Worm (Caenorhabditis elegans) whole organism, young adult: ENCODE results near the gene ptb-1.

Experiments
- B0019.2 ChIP-seq: fragments of 200-800 bp; sonication (Bioruptor generic); conservative IDR thresholded peaks from 2 replicates; pipeline ENCODE4 v1.3.6; 2022; ENCODE audit warnings: missing genetic modification reagents, missing genetic modification characterization, missing compliant biosample characterization
- F22D6.2 ChIP-seq: sonication (generic microtip); optimal IDR thresholded peaks from 2 replicates; lab custom pipeline; 2016; ENCODE audit warnings: mild to moderate bottlenecking, missing genetic modification characterization, missing compliant biosample characterization
- F23B12.7 ChIP-seq: sonication (generic microtip); optimal IDR thresholded peaks from 2 replicates; lab custom pipeline; 2017; ENCODE audit warnings: missing genetic modification characterization, mild to moderate bottlenecking, missing compliant biosample characterization, antibody characterized with exemption, moderate library complexity; ENCODE audit not compliant: insufficient read depth
- F33H1.4 ChIP-seq: fragments of 200-800 bp; sonication (Bioruptor generic); IDR thresholded peaks from 2 replicates; pipeline ENCODE4 v1.3.6; 2022; ENCODE audit warnings: missing genetic modification reagents, missing genetic modification characterization, missing compliant biosample characterization
- F49E8.2 ChIP-seq: sonication (generic microtip); optimal IDR thresholded peaks from 3 replicates; lab custom pipeline; 2017; ENCODE audit warnings: missing genetic modification characterization, mild to moderate bottlenecking, missing compliant biosample characterization, antibody characterized with exemption, moderate library complexity; ENCODE audit not compliant: insufficient read depth
- F52B5.7 ChIP-seq: sonication (generic microtip); optimal IDR thresholded peaks from 2 replicates; lab custom pipeline; 2016; ENCODE audit warnings: mild to moderate bottlenecking, missing genetic modification characterization, missing compliant biosample characterization
- K11D2.4 ChIP-seq: fragments of 200-800 bp; sonication (Bioruptor generic); IDR thresholded peaks from 2 replicates; pipeline ENCODE4 v1.3.6; 2022; ENCODE audit warnings: missing genetic modification reagents, missing genetic modification characterization, missing compliant biosample characterization
- T07F8.4 ChIP-seq: sonication (generic microtip); optimal IDR thresholded peaks from 2 replicates; lab custom pipeline; 2016; ENCODE audit warnings: mild to moderate bottlenecking, missing genetic modification characterization, moderate library complexity, missing compliant biosample characterization
- Y67H2A.10 ChIP-seq: fragments of 200-800 bp; sonication (Bioruptor generic); conservative IDR thresholded peaks from 2 replicates; pipeline ENCODE4 v1.3.6; 2022; ENCODE audit warnings: missing genetic modification reagents, missing genetic modification characterization, missing compliant biosample characterization
- Y79H2A.3 ChIP-seq: fragments of 200-800 bp; sonication (Bioruptor generic); conservative IDR thresholded peaks from 2 replicates; pipeline ENCODE4 v1.3.6; 2022; ENCODE audit warnings: missing genetic modification reagents, missing genetic modification characterization, missing compliant biosample characterization
- akir-1 ChIP-seq: fragments of 200-800 bp; sonication (Bioruptor generic); optimal IDR thresholded peaks from 2 replicates; lab custom pipeline; 2018; ENCODE audit warnings: mild to moderate bottlenecking, missing genetic modification characterization, moderate library complexity, missing compliant biosample characterization
- atf-7 ChIP-seq: sonication (generic microtip); optimal IDR thresholded peaks from 2 replicates; lab custom pipeline; 2017; ENCODE audit warnings: mild to moderate bottlenecking, missing genetic modification characterization, missing compliant biosample characterization
- attf-3 ChIP-seq: fragments of 200-800 bp; sonication (Bioruptor generic); conservative IDR thresholded peaks from 2 replicates; pipeline ENCODE4 v1.3.6; 2022; ENCODE audit warnings: missing genetic modification reagents, missing genetic modification characterization, missing compliant biosample characterization
- attf-5 ChIP-seq: fragments of 200-800 bp; sonication (Bioruptor generic); optimal IDR thresholded peaks from 2 replicates; lab custom pipeline; 2018; ENCODE audit warnings: mild to moderate bottlenecking, missing genetic modification characterization, missing compliant biosample characterization
- ceh-40 ChIP-seq: fragments of 200-800 bp; sonication (Bioruptor generic); IDR thresholded peaks from 2 replicates; pipeline ENCODE4 v1.3.6; 2022; ENCODE audit warnings: missing genetic modification characterization, missing compliant biosample characterization
- ceh-91 ChIP-seq: fragments of 200-800 bp; sonication (Bioruptor generic); IDR thresholded peaks from 2 replicates; pipeline ENCODE4 v1.3.6; 2022; ENCODE audit warnings: missing genetic modification reagents, missing genetic modification characterization, missing compliant biosample characterization
- dox-1 ChIP-seq: fragments of 200-800 bp; sonication (Bioruptor generic); IDR thresholded peaks from 2 replicates; pipeline ENCODE4 v1.3.6; 2022; ENCODE audit warnings: missing genetic modification reagents, missing genetic modification characterization, missing compliant biosample characterization
- egrh-3 ChIP-seq: fragments of 200-800 bp; sonication (Bioruptor generic); IDR thresholded peaks from 2 replicates; pipeline ENCODE4 v1.3.6; 2022; ENCODE audit warnings: missing genetic modification reagents, missing genetic modification characterization, missing compliant biosample characterization
- hmg-20 ChIP-seq: fragments of 200-800 bp; sonication (Bioruptor generic); IDR thresholded peaks from 2 replicates; pipeline ENCODE4 v1.3.6; 2022; ENCODE audit warnings: missing genetic modification reagents, missing genetic modification characterization, missing compliant biosample characterization
- hrde-1 ChIP-seq: sonication (generic microtip); optimal IDR thresholded peaks from 2 replicates; lab custom pipeline; 2016; ENCODE audit warnings: missing genetic modification characterization, mild to moderate bottlenecking, missing compliant biosample characterization, moderate library complexity, missing genotype, missing genetic modification reagents, borderline replicate concordance
- lin-26 ChIP-seq: fragments of 200-800 bp; sonication (Bioruptor generic); IDR thresholded peaks from 2 replicates; pipeline ENCODE4 v1.3.6; 2022; ENCODE audit warnings: missing genetic modification reagents, missing genetic modification characterization, missing compliant biosample characterization
- lir-1 ChIP-seq: fragments of 200-800 bp; sonication (Bioruptor generic); conservative IDR thresholded peaks from 2 replicates; pipeline ENCODE4 v1.3.6; 2022; ENCODE audit warnings: missing genetic modification reagents, missing genetic modification characterization, missing compliant biosample characterization
- lsl-1 ChIP-seq: fragments of 200-800 bp; sonication (Bioruptor generic); optimal IDR thresholded peaks from 2 replicates; lab custom pipeline; 2018; ENCODE audit warnings: mild to moderate bottlenecking, missing genetic modification characterization, moderate library complexity, missing compliant biosample characterization
- madf-3 ChIP-seq: fragments of 200-800 bp; sonication (Bioruptor generic); IDR thresholded peaks from 2 replicates; pipeline ENCODE4 v1.3.6; 2022; ENCODE audit warnings: missing genetic modification reagents, missing genetic modification characterization, missing compliant biosample characterization
- madf-6 ChIP-seq: fragments of 200-800 bp; sonication (Bioruptor generic); IDR thresholded peaks from 2 replicates; pipeline ENCODE4 v1.3.6; 2022; ENCODE audit warnings: missing genetic modification reagents, missing genetic modification characterization, missing compliant biosample characterization
- mcd-1 ChIP-seq: fragments of 200-800 bp; sonication (Bioruptor generic); IDR thresholded peaks from 2 replicates; pipeline ENCODE4 v1.3.6; 2022; ENCODE audit warnings: missing genetic modification reagents, missing genetic modification characterization, missing compliant biosample characterization
- nhr-120 ChIP-seq: fragments of 200-800 bp; sonication (Bioruptor generic); IDR thresholded peaks from 2 replicates; pipeline ENCODE4 v1.3.6; 2022; ENCODE audit warnings: missing genetic modification characterization, missing compliant biosample characterization
- pbrm-1 ChIP-seq: fragments of 200-800 bp; sonication (Bioruptor generic); IDR thresholded peaks from 2 replicates; pipeline ENCODE4 v1.3.6; 2022; ENCODE audit warnings: missing genetic modification reagents, missing genetic modification characterization, missing compliant biosample characterization
- pha-4 ChIP-seq: fragments of 150-350 bp; sonication (generic microtip); optimal IDR thresholded peaks from 2 replicates; lab custom pipeline; 2014; ENCODE audit warnings: missing biosample characterization, missing genetic modification reagents, missing genetic modification characterization
- rec-8 ChIP-seq, 2 experiments: sonication (generic microtip); optimal IDR thresholded peaks; 2 replicates each; lab custom pipeline; 2016; ENCODE audit warnings: mild to moderate bottlenecking in 2 of 2, missing genetic modification characterization in 2 of 2, missing genetic modification reagents in 2 of 2, missing genotype in 2 of 2, missing biosample characterization in 1 of 2, missing compliant biosample characterization in 1 of 2, moderate library complexity in 1 of 2
- rpc-1 ChIP-seq, 2 experiments: fragments of 150-350 bp in 1 of 2; sonication (generic microtip) in 1 of 2; optimal IDR thresholded peaks; 2 replicates each; lab custom pipeline; 2014 to 2018; ENCODE audit warnings: missing biosample characterization in 1 of 2, missing genetic modification characterization in 1 of 2, missing genetic modification reagents in 1 of 2, missing genotype in 1 of 2
- sea-2 ChIP-seq: fragments of 200-800 bp; sonication (Bioruptor generic); IDR thresholded peaks from 2 replicates; pipeline ENCODE4 v1.3.6; 2022; ENCODE audit warnings: missing genetic modification characterization, missing compliant biosample characterization
- snpc-1.1 ChIP-seq: sonication (generic microtip); optimal IDR thresholded peaks from 2 replicates; lab custom pipeline; 2017; ENCODE audit warnings: missing genetic modification characterization, mild to moderate bottlenecking, missing compliant biosample characterization, antibody characterized with exemption, moderate library complexity, missing genotype, missing genetic modification reagents; ENCODE audit not compliant: insufficient read depth
- tbp1 ChIP-seq: fragments of 200-800 bp; sonication (Bioruptor generic); optimal IDR thresholded peaks from 2 replicates; lab custom pipeline; 2018; ENCODE audit warnings: mild to moderate bottlenecking, missing genetic modification characterization, missing compliant biosample characterization
- zfh-2 ChIP-seq: fragments of 200-800 bp; sonication (Bioruptor generic); conservative IDR thresholded peaks from 2 replicates; pipeline ENCODE4 v1.3.6; 2022; ENCODE audit warnings: missing genetic modification reagents, missing genetic modification characterization, missing compliant biosample characterization
- ztf-26 ChIP-seq: sonication (generic microtip); optimal IDR thresholded peaks from 2 replicates; lab custom pipeline; 2017; ENCODE audit warnings: missing genetic modification characterization, missing compliant biosample characterization
- ztf-6 ChIP-seq: fragments of 200-800 bp; sonication (Bioruptor generic); IDR thresholded peaks from 2 replicates; pipeline ENCODE4 v1.3.6; 2022; ENCODE audit warnings: missing genetic modification reagents, missing genetic modification characterization, missing compliant biosample characterization

ptb-1 gene

ce11 chrII:10705347-10705996 is 30.1 kb downstream of the ptb-1 start:
- 0 out of 2 replicates have a peak, but pooled peaks have one; percentile 70 for TF ChIP-seq nhr-120 (GFP tag; lab: Robert Waterston, UW)
- no peak for TF ChIP-seq Y79H2A.3
- no peak for TF ChIP-seq tbp1
- TF ChIP-seq hmg-20: no peak
- TF ChIP-seq atf-7 (tag; lab: Kevin White, UChicago): no peak
- no peak for TF ChIP-seq F33H1.4 (GFP tag; lab: Robert Waterston, UW)
- no peak for TF ChIP-seq snpc-1.1 (tag; lab: Kevin White, UChicago)
- TF ChIP-seq ztf-26: peak; percentile 31
- TF ChIP-seq dox-1 (GFP tag; lab: Robert Waterston, UW): 0 out of 2 replicates have a peak, but pooled peaks have one; percentile 38
- TF ChIP-seq zfh-2 (GFP tag; lab: Robert Waterston, UW): peak; percentile 86
- TF ChIP-seq B0019.2: no peak
- TF ChIP-seq Y67H2A.10 (GFP tag; lab: Robert Waterston, UW): no peak
- peak; percentile 80; the same call in 1 of the 2 replicates for TF ChIP-seq egrh-3
- no peak for TF ChIP-seq attf-5 (GFP tag; lab: Kevin White, UChicago)
- TF ChIP-seq K11D2.4: no peak
- 0 out of 2 replicates have a peak, but pooled peaks have one; percentile 24 for TF ChIP-seq lin-26 (GFP tag; lab: Robert Waterston, UW)
- TF ChIP-seq, all 124 proteins: peak for 6

ce11 chrII:10706038-10706437 is 30.6 kb downstream of the ptb-1 start:
- TF ChIP-seq tbp1 (no peak), madf-3 (GFP tag; lab: Robert Waterston, UW) (no peak), ceh-91 (no peak), K11D2.4 (no peak), F23B12.7 (no peak), hrde-1 (tag; lab: Kevin White, UChicago) (no peak), madf-6 (GFP tag; lab: Robert Waterston, UW) (no peak), ztf-26 (no peak), pbrm-1 (GFP tag; lab: Robert Waterston, UW) (no peak), sea-2 (GFP tag; lab: Robert Waterston, UW) (no peak), lsl-1 (GFP tag; lab: Kevin White, UChicago) (no peak), F49E8.2 (no peak), pha-4 (tag; lab: Kevin White, UChicago) (no peak), F52B5.7 (tag; lab: Kevin White, UChicago) (no peak), attf-3 (no peak), lir-1 (GFP tag; lab: Robert Waterston, UW) (no peak), ceh-40 (GFP tag; lab: Robert Waterston, UW) (no peak), rec-8 (tag; optimal IDR thresholded peaks at IDR 0.05; lab: Kevin White, UChicago) (no peak)
- TF ChIP-seq, all 124 proteins: peak for 0

- no peak for TF ChIP-seq ztf-6 (GFP tag; lab: Robert Waterston, UW)
- no peak for TF ChIP-seq F22D6.2 (tag; lab: Kevin White, UChicago)
- TF ChIP-seq mcd-1: no peak
- TF ChIP-seq rpc-1 (optimal IDR thresholded peaks at IDR 0.05; lab: Kevin White, UChicago): no peak
- TF ChIP-seq rpc-1 (tag; optimal IDR thresholded peaks at IDR 0.05; lab: Kevin White, UChicago): no peak
- no peak for TF ChIP-seq ztf-26
- TF ChIP-seq T07F8.4 (tag; lab: Kevin White, UChicago): no peak
- TF ChIP-seq hmg-20: no peak
- no peak for TF ChIP-seq akir-1 (GFP tag; lab: Kevin White, UChicago)
Measured at ce11 chrII:10706901-10707300, 31.5 kb downstream of the ptb-1 start, which contains the start of gene col-80. col-80 (plus strand) TSS chrII:10707201.
